Comparison of ENCODE assay signal across 1 fruit fly cellular context in genomic region chr3R:10531798-10532197, dm6.
A peak's percentile ranks its signal among the peaks of the same experiment; 100 is the strongest.
TF ChIP-seq lines count a peak whose summit lies in the region.

No protein-coding gene starts in this region.

TF ChIP-seq in whole organism, prepupa, 60 proteins besides CTCF, POLR2A, EP300 and RAD21 (continued from another document):
- no peak for TF ChIP-seq CG34406 (GFP tag; optimal IDR thresholded peaks at IDR 0.05; lab: Kevin White, UChicago)
- TF ChIP-seq CG6163 (GFP tag; IDR thresholded peaks at IDR 0.05; lab: Robert Waterston, UW) = peak; percentile 34; the same call in 1 of the 3 replicates
- TF ChIP-seq CG8319 (GFP tag; optimal IDR thresholded peaks at IDR 0.05; lab: Kevin White, UChicago) = no peak
- TF ChIP-seq CG10669 (GFP tag; optimal IDR thresholded peaks at IDR 0.05; lab: Kevin White, UChicago) = no peak
- no peak for TF ChIP-seq CG6808 (GFP tag; optimal IDR thresholded peaks at IDR 0.05; lab: Kevin White, UChicago)
- TF ChIP-seq dac (GFP tag; optimal IDR thresholded peaks at IDR 0.05; lab: Kevin White, UChicago) = peak; percentile 20
- TF ChIP-seq OdsH (GFP tag; optimal IDR thresholded peaks at IDR 0.05; lab: Kevin White, UChicago) = no peak
- TF ChIP-seq CG11902 (GFP tag; optimal IDR thresholded peaks at IDR 0.05; lab: Kevin White, UChicago) = no peak
- TF ChIP-seq Hr38 (GFP tag; optimal IDR thresholded peaks at IDR 0.05; lab: Kevin White, UChicago) = no peak
- no peak for TF ChIP-seq CG6854 (GFP tag; optimal IDR thresholded peaks at IDR 0.05; lab: Kevin White, UChicago)
- TF ChIP-seq svp (GFP tag; lab: Kevin White, UChicago) = no peak
- TF ChIP-seq achi (GFP tag; optimal IDR thresholded peaks at IDR 0.05; lab: Kevin White, UChicago) = peak; percentile 6
- TF ChIP-seq acj6 (GFP tag; optimal IDR thresholded peaks at IDR 0.05; lab: Kevin White, UChicago) = no peak
- TF ChIP-seq Gug (GFP tag; IDR thresholded peaks at IDR 0.05; lab: Robert Waterston, UW) = peak; percentile 32
- TF ChIP-seq Sox102F (GFP tag; optimal IDR thresholded peaks at IDR 0.05; lab: Kevin White, UChicago) = no peak
- TF ChIP-seq Ets96B (tag; optimal IDR thresholded peaks at IDR 0.05; lab: Kevin White, UChicago) = peak; percentile 46
- TF ChIP-seq topi (GFP tag; optimal IDR thresholded peaks at IDR 0.05; lab: Kevin White, UChicago) = no peak
- TF ChIP-seq CG7368 (GFP tag; optimal IDR thresholded peaks at IDR 0.05; lab: Kevin White, UChicago) = no peak
- no peak for TF ChIP-seq CG9139 (GFP tag; optimal IDR thresholded peaks at IDR 0.05; lab: Kevin White, UChicago)
- TF ChIP-seq CG6792 (GFP tag; optimal IDR thresholded peaks at IDR 0.05; lab: Kevin White, UChicago) = no peak
- TF ChIP-seq Eip93F (GFP tag; optimal IDR thresholded peaks at IDR 0.05; lab: Kevin White, UChicago) = no peak
- peak; percentile 20 for TF ChIP-seq CG3032 (tag; optimal IDR thresholded peaks at IDR 0.05; lab: Kevin White, UChicago)
- peak; percentile 73 for TF ChIP-seq Eip78C (GFP tag; lab: Kevin White, UChicago)
- TF ChIP-seq CG15336 (GFP tag; IDR thresholded peaks at IDR 0.05; lab: Robert Waterston, UW) = peak; percentile 61; the same call in 1 of the 2 replicates
